Worm (Caenorhabditis elegans) whole organism, L2 larva: Measurements from ENCODE around the gene C03B1.14.

ENCODE experiments used
- C34F6.9 ChIP-seq: fragments of 150-350 bp; optimal IDR thresholded peaks from 2 replicates; lab custom pipeline; 2014; ENCODE audit warnings: missing biosample characterization, missing genetic modification characterization
- F13H6.1 ChIP-seq: sonication (generic microtip); optimal IDR thresholded peaks from 2 replicates; lab custom pipeline; 2016; ENCODE audit warnings: missing genetic modification characterization, missing compliant biosample characterization
- alr-1 ChIP-seq: fragments of 150-350 bp; optimal IDR thresholded peaks from 2 replicates; lab custom pipeline; 2014; ENCODE audit warnings: missing biosample characterization, missing genetic modification characterization
- aly-2 ChIP-seq: fragments of 150-350 bp; optimal IDR thresholded peaks from 2 replicates; lab custom pipeline; 2014; ENCODE audit warnings: missing biosample characterization, missing genetic modification characterization
- blmp-1 ChIP-seq: sonication (generic microtip); optimal IDR thresholded peaks from 2 replicates; lab custom pipeline; 2017; ENCODE audit warnings: missing genetic modification characterization, mild to moderate bottlenecking, missing compliant biosample characterization, antibody characterized with exemption, moderate library complexity; ENCODE audit not compliant: insufficient read depth
- ceh-16 ChIP-seq: fragments of 150-350 bp; optimal IDR thresholded peaks from 2 replicates; lab custom pipeline; 2014; ENCODE audit warnings: missing biosample characterization, missing genetic modification characterization
- crh-2 ChIP-seq: sonication (generic microtip); optimal IDR thresholded peaks from 2 replicates; lab custom pipeline; 2017; ENCODE audit warnings: missing biosample characterization, missing genetic modification characterization
- egl-27 ChIP-seq: sonication (generic microtip); optimal IDR thresholded peaks from 3 replicates; lab custom pipeline; 2017; ENCODE audit warnings: missing biosample characterization, missing genetic modification reagents, missing genetic modification characterization
- elt-1 ChIP-seq: fragments of 150-350 bp; optimal IDR thresholded peaks from 2 replicates; lab custom pipeline; 2014; ENCODE audit warnings: missing biosample characterization, missing genetic modification characterization
- elt-3 ChIP-seq: sonication (generic microtip); optimal IDR thresholded peaks from 2 replicates; lab custom pipeline; 2017; ENCODE audit warnings: missing biosample characterization, missing genetic modification characterization
- fos-1 ChIP-seq: fragments of 150-350 bp; optimal IDR thresholded peaks from 2 replicates; lab custom pipeline; 2014; ENCODE audit warnings: missing biosample characterization, missing genetic modification characterization
- gmeb-1 ChIP-seq: fragments of 150-350 bp; optimal IDR thresholded peaks from 2 replicates; lab custom pipeline; 2014; ENCODE audit warnings: missing biosample characterization, missing genetic modification characterization
- lin-11 ChIP-seq: fragments of 150-350 bp; sonication (generic microtip); optimal IDR thresholded peaks from 2 replicates; lab custom pipeline; 2014; ENCODE audit warnings: missing biosample characterization, missing genetic modification characterization, inconsistent platforms, mixed read lengths
- lin-13 ChIP-seq: fragments of 150-350 bp; optimal IDR thresholded peaks from 2 replicates; lab custom pipeline; 2014; ENCODE audit warnings: missing biosample characterization, missing genetic modification reagents, missing genetic modification characterization
- lsy-2 ChIP-seq, 2 experiments: fragments of 150-350 bp in 1 of 2; sonication (generic microtip) in 1 of 2; optimal IDR thresholded peaks; 2 replicates each; lab custom pipeline; 2014 to 2017; ENCODE audit warnings: missing biosample characterization in 2 of 2, missing genetic modification characterization in 2 of 2
- mab-5 ChIP-seq: fragments of 150-350 bp; optimal IDR thresholded peaks from 2 replicates; lab custom pipeline; 2014; ENCODE audit warnings: missing biosample characterization, missing genetic modification characterization
- mbf-1 ChIP-seq: sonication (generic microtip); optimal IDR thresholded peaks from 2 replicates; lab custom pipeline; 2017; ENCODE audit warnings: missing biosample characterization, missing genetic modification characterization
- nhr-10 ChIP-seq: sonication (generic microtip); optimal IDR thresholded peaks from 2 replicates; lab custom pipeline; 2017; ENCODE audit warnings: missing biosample characterization, missing genetic modification characterization
- nhr-12 ChIP-seq: fragments of 150-350 bp; optimal IDR thresholded peaks from 2 replicates; lab custom pipeline; 2014; ENCODE audit warnings: missing biosample characterization, missing genetic modification characterization
- nhr-129 ChIP-seq: fragments of 150-350 bp; optimal IDR thresholded peaks from 2 replicates; lab custom pipeline; 2014; ENCODE audit warnings: missing biosample characterization, missing genetic modification characterization
- nhr-21 ChIP-seq: fragments of 150-350 bp; optimal IDR thresholded peaks from 2 replicates; lab custom pipeline; 2014; ENCODE audit warnings: missing biosample characterization, missing genetic modification characterization
- nhr-23 ChIP-seq: fragments of 150-350 bp; optimal IDR thresholded peaks from 2 replicates; lab custom pipeline; 2014; ENCODE audit warnings: missing biosample characterization, missing genetic modification reagents, missing genetic modification characterization
- nhr-25 ChIP-seq: fragments of 150-350 bp; sonication (generic microtip); optimal IDR thresholded peaks from 3 replicates; lab custom pipeline; 2014; ENCODE audit warnings: missing biosample characterization, missing genetic modification characterization
- nhr-6 ChIP-seq: fragments of 150-350 bp; optimal IDR thresholded peaks from 2 replicates; lab custom pipeline; 2014; ENCODE audit warnings: missing biosample characterization, missing genetic modification characterization
- nhr-77 ChIP-seq: fragments of 150-350 bp; optimal IDR thresholded peaks from 2 replicates; lab custom pipeline; 2014; ENCODE audit warnings: missing biosample characterization, missing genetic modification characterization
- peb-1 ChIP-seq: fragments of 150-350 bp; optimal IDR thresholded peaks from 2 replicates; lab custom pipeline; 2014; ENCODE audit warnings: missing biosample characterization, missing genetic modification characterization
- sem-4 ChIP-seq: fragments of 150-350 bp; optimal IDR thresholded peaks from 2 replicates; lab custom pipeline; 2014; ENCODE audit warnings: missing biosample characterization, missing genetic modification reagents, missing genetic modification characterization
- skn-1 ChIP-seq: sonication (generic microtip); optimal IDR thresholded peaks from 2 replicates; lab custom pipeline; 2017; ENCODE audit warnings: missing biosample characterization, missing genetic modification characterization
- sma-3 ChIP-seq: sonication (generic microtip); optimal IDR thresholded peaks from 2 replicates; lab custom pipeline; 2016; ENCODE audit warnings: missing genetic modification reagents, missing genetic modification characterization, missing compliant biosample characterization
- sma-9 ChIP-seq, 2 experiments: fragments of 150-350 bp in 1 of 2; sonication (generic microtip) in 1 of 2; optimal IDR thresholded peaks; 2 replicates each; lab custom pipeline; 2014 to 2016; ENCODE audit warnings: missing genetic modification characterization in 2 of 2, mild to moderate bottlenecking in 1 of 2, missing biosample characterization in 1 of 2, missing compliant biosample characterization in 1 of 2, missing genetic modification reagents in 1 of 2, moderate library complexity in 1 of 2
- snpc-4 ChIP-seq: fragments of 150-350 bp; optimal IDR thresholded peaks from 2 replicates; lab custom pipeline; 2014; ENCODE audit warnings: missing biosample characterization, missing genetic modification characterization
- unc-55 ChIP-seq: fragments of 150-350 bp; sonication (generic microtip); optimal IDR thresholded peaks from 3 replicates; lab custom pipeline; 2014; ENCODE audit warnings: missing biosample characterization, missing genetic modification reagents, missing genetic modification characterization
- unc-62 ChIP-seq: fragments of 150-350 bp; optimal IDR thresholded peaks from 2 replicates; lab custom pipeline; 2014; ENCODE audit warnings: missing biosample characterization, missing genetic modification reagents, missing genetic modification characterization
- zag-1 ChIP-seq: fragments of 150-350 bp; optimal IDR thresholded peaks from 2 replicates; lab custom pipeline; 2014; ENCODE audit warnings: missing biosample characterization, missing genetic modification characterization
- ztf-4 ChIP-seq: fragments of 150-350 bp; optimal IDR thresholded peaks from 2 replicates; lab custom pipeline; 2014; ENCODE audit warnings: missing biosample characterization, missing genetic modification characterization

Gene C03B1.14

ce11 chrX:6378363-6378762 lies 17.8 kb upstream of the C03B1.14 start:
- TF ChIP-seq sma-3 (peak; percentile 13), lin-13 (GFP tag; lab: Kevin White, UChicago) (peak; percentile 44), zag-1 (tag; lab: Kevin White, UChicago) (peak; percentile 32), sma-9 (GFP tag; optimal IDR thresholded peaks at IDR 0.05; lab: Kevin White, UChicago) (peak; percentile 54), sma-9 (tag; optimal IDR thresholded peaks at IDR 0.05; lab: Kevin White, UChicago) (no peak), unc-55 (GFP tag; lab: Kevin White, UChicago) (peak; percentile 64), F13H6.1 (tag; lab: Kevin White, UChicago) (peak; percentile 67), lsy-2 (tag; optimal IDR thresholded peaks at IDR 0.05; lab: Kevin White, UChicago) (peak in 1 of 2 experiments; percentile 55), nhr-10 (no peak), ceh-16 (peak; percentile 60), egl-27 (tag; lab: Kevin White, UChicago) (peak; percentile 32), skn-1 (tag; lab: Kevin White, UChicago) (no peak), nhr-129 (peak; percentile 88), nhr-21 (tag; lab: Kevin White, UChicago) (peak; percentile 36), fos-1 (tag; lab: Kevin White, UChicago) (peak; percentile 53), lin-11 (tag; lab: Kevin White, UChicago) (peak; percentile 78), crh-2 (peak; percentile 54), aly-2 (tag; lab: Kevin White, UChicago) (no peak), mab-5 (no peak), C34F6.9 (peak; percentile 65)
- TF ChIP-seq, all 48 proteins: peak for 15

- TF ChIP-seq lin-11 (tag; lab: Kevin White, UChicago), result no peak
- TF ChIP-seq blmp-1 (tag; lab: Kevin White, UChicago), result no peak
- TF ChIP-seq nhr-25 (tag; lab: Kevin White, UChicago), result no peak
- TF ChIP-seq fos-1 (tag; lab: Kevin White, UChicago), result peak; percentile 37
- TF ChIP-seq snpc-4 (tag; lab: Kevin White, UChicago), result no peak
Observed at ce11 chrX:6377634-6378288, 17.2 kb upstream of the C03B1.14 start, which contains the start of gene lmp-1. lmp-1 (minus strand) TSS chrX:6377684.

- TF ChIP-seq elt-1 (tag; lab: Kevin White, UChicago) (no peak), crh-2 (no peak), lin-11 (tag; lab: Kevin White, UChicago) (no peak), elt-3 (tag; lab: Kevin White, UChicago) (no peak), nhr-12 (tag; lab: Kevin White, UChicago) (no peak), unc-55 (GFP tag; lab: Kevin White, UChicago) (no peak), C34F6.9 (no peak), nhr-77 (tag; lab: Kevin White, UChicago) (no peak), nhr-21 (tag; lab: Kevin White, UChicago) (no peak), aly-2 (tag; lab: Kevin White, UChicago) (no peak), sem-4 (tag; lab: Kevin White, UChicago) (no peak)
- TF ChIP-seq, all 48 proteins: peak for 0
Observed at ce11 chrX:6374451-6374850, 13.9 kb upstream of the C03B1.14 start, which contains the start of gene C03B1.1. C03B1.1 (plus strand) TSS chrX:6374751.

DNA sequence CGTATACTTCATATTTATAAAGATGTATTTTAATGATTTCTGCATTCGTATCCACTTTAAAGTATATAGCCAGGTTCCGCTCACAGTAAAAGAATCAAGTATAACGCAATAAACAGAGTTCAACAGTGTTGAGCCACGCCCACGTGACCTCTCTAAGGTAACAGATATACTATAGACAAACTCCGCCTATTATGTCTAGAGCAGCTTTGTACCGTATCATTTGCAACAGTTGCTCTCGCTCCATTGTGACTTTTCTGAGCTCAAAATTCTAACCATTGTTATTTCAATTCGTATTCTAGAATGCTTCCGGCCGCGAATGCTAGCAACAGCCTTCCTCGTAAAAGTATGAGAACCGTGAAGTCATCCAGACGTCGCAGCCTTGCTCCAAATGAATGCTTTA lies 12.8 kb upstream of the C03B1.14 start, which contains the start of gene C03B1.17:
C03B1.17 (plus strand) TSS at position 301 of the 400 bp plus-strand sequence.
- TF ChIP-seq C34F6.9 (no peak), egl-27 (tag; lab: Kevin White, UChicago) (no peak), mbf-1 (tag; lab: Kevin White, UChicago) (no peak), nhr-6 (tag; lab: Kevin White, UChicago) (no peak), fos-1 (tag; lab: Kevin White, UChicago) (no peak), lin-11 (tag; lab: Kevin White, UChicago) (no peak), F13H6.1 (tag; lab: Kevin White, UChicago) (no peak)

ce11 chrX:6371192-6372116 lies 10.9 kb upstream of the C03B1.14 start:
- TF ChIP-seq fos-1 (tag; lab: Kevin White, UChicago) (peak; percentile 25), nhr-129 (peak; percentile 67), gmeb-1 (tag; lab: Kevin White, UChicago) (peak; percentile 33), lsy-2 (tag; optimal IDR thresholded peaks at IDR 0.05; lab: Kevin White, UChicago) (peak in 1 of 2 experiments; percentile 6), zag-1 (tag; lab: Kevin White, UChicago) (no peak), alr-1 (no peak), skn-1 (tag; lab: Kevin White, UChicago) (no peak), unc-62 (GFP tag; lab: Kevin White, UChicago) (no peak), ztf-4 (tag; lab: Kevin White, UChicago) (peak; percentile 12), egl-27 (tag; lab: Kevin White, UChicago) (peak; percentile 18), nhr-21 (tag; lab: Kevin White, UChicago) (peak; percentile 55), unc-55 (GFP tag; lab: Kevin White, UChicago) (peak; percentile 33), sma-3 (peak; percentile 51), sma-9 (GFP tag; optimal IDR thresholded peaks at IDR 0.05; lab: Kevin White, UChicago) (peak; percentile 67), sma-9 (tag; optimal IDR thresholded peaks at IDR 0.05; lab: Kevin White, UChicago) (no peak), peb-1 (tag; lab: Kevin White, UChicago) (no peak), lin-11 (tag; lab: Kevin White, UChicago) (peak; percentile 12), sem-4 (tag; lab: Kevin White, UChicago) (no peak), C34F6.9 (peak; percentile 34), crh-2 (peak; percentile 49), aly-2 (tag; lab: Kevin White, UChicago) (no peak), lin-13 (GFP tag; lab: Kevin White, UChicago) (peak; percentile 72), nhr-23 (tag; lab: Kevin White, UChicago) (no peak), F13H6.1 (tag; lab: Kevin White, UChicago) (peak; percentile 45)
- TF ChIP-seq, all 48 proteins: peak for 15
